Fruit fly (Drosophila melanogaster): Measurements from ENCODE around the gene unc-13-4A.

The unc-13-4A gene

DNA sequence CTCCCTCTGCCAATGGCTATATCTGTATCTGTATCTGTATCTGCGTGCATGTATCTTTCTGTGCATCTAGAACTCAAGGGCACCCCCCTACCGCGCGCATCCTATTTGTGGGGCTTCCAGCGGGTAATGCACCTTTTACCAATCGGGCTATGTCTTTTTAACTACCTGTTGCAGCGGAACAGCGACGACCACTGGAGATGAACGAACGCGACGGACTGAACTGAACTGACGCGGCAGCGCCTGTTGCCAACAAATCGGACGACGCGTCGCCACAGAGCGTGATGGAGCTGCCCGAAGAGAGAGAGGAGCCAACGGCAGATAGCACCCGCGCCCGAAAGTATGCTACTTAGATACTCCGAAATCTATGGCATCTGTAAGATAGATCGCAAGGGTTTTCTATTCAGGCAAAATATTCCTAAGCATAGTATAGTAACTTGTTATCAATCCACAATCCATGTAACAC, 32.3 kb upstream of the unc-13-4A start, which contains the start of gene Cln7 (continued):
- TF ChIP-seq oc (tag; optimal IDR thresholded peaks at IDR 0.05) (no peak), maf-S (GFP tag; optimal IDR thresholded peaks at IDR 0.05) (no peak), Usf (GFP tag; optimal IDR thresholded peaks at IDR 0.05) (no peak), bab2 (GFP tag; optimal IDR thresholded peaks at IDR 0.05) (no peak), CG8388 (GFP tag; optimal IDR thresholded peaks at IDR 0.05) (peak; percentile 2), MTF-1 (GFP tag; optimal IDR thresholded peaks at IDR 0.05; ENCODE audit: borderline replicate concordance) (peak; percentile 64), CG10321 (GFP tag; IDR thresholded peaks at IDR 0.05) (no peak), phol (tag; optimal IDR thresholded peaks at IDR 0.05) (no peak), CG11456 (GFP tag; IDR thresholded peaks at IDR 0.05) (no peak), ap (GFP tag; IDR thresholded peaks at IDR 0.05) (peak; percentile 49; the same call in 1 of the 2 replicates), disco-r (GFP tag; optimal IDR thresholded peaks at IDR 0.05) (no peak), CG34376 (GFP tag; optimal IDR thresholded peaks at IDR 0.05) (peak; percentile 69), cwo (GFP tag; optimal IDR thresholded peaks at IDR 0.05) (no peak), CG3163 (GFP tag; optimal IDR thresholded peaks at IDR 0.05) (peak; percentile 59), zf30C (GFP tag; optimal IDR thresholded peaks at IDR 0.05) (no peak), CG43689 (GFP tag; IDR thresholded peaks at IDR 0.05) (no peak), HHEX (GFP tag; optimal IDR thresholded peaks at IDR 0.05) (no peak), CG10654 (GFP tag; optimal IDR thresholded peaks at IDR 0.05) (no peak), gfzf (GFP tag; optimal IDR thresholded peaks at IDR 0.05) (peak; percentile 0), CG12769 (tag; optimal IDR thresholded peaks at IDR 0.05) (no peak), Atf-2 (GFP tag; optimal IDR thresholded peaks at IDR 0.05) (no peak), CG15696 (tag; optimal IDR thresholded peaks at IDR 0.05) (no peak), sim (GFP tag; IDR thresholded peaks at IDR 0.05) (peak; percentile 49; the same call in 1 of the 2 replicates), so (GFP tag; IDR thresholded peaks at IDR 0.05) (no peak; the same call in 2 of the 3 replicates), Drgx (GFP tag; IDR thresholded peaks at IDR 0.05) (peak; percentile 42; the same call in 1 of the 2 replicates), nau (GFP tag; optimal IDR thresholded peaks at IDR 0.05) (no peak), D19B (GFP tag; optimal IDR thresholded peaks at IDR 0.05) (no peak), CG9727 (GFP tag; optimal IDR thresholded peaks at IDR 0.05) (peak; percentile 40), fd102C (GFP tag; optimal IDR thresholded peaks at IDR 0.05) (no peak), dmrt99B (tag; optimal IDR thresholded peaks at IDR 0.05) (no peak), CG6765 (GFP tag; optimal IDR thresholded peaks at IDR 0.05) (peak; percentile 31), crp (GFP tag; optimal IDR thresholded peaks at IDR 0.05) (no peak), sc (optimal IDR thresholded peaks at IDR 0.05) (no peak), sc (GFP tag; optimal IDR thresholded peaks at IDR 0.05) (no peak), CG7963 (GFP tag; IDR thresholded peaks at IDR 0.05; ENCODE audit: partially characterized antibody) (no peak), tio (GFP tag; optimal IDR thresholded peaks at IDR 0.05) (no peak), nom (GFP tag; optimal IDR thresholded peaks at IDR 0.05) (peak; percentile 88), Dek (tag; optimal IDR thresholded peaks at IDR 0.05) (no peak), scrt (GFP tag; optimal IDR thresholded peaks at IDR 0.05) (peak; percentile 35), Ravus (GFP tag; IDR thresholded peaks at IDR 0.05) (no peak), CG1647 (GFP tag; optimal IDR thresholded peaks at IDR 0.05) (no peak), CG15269 (tag; optimal IDR thresholded peaks at IDR 0.05) (peak; percentile 26), bigmax (GFP tag; optimal IDR thresholded peaks at IDR 0.05) (peak; percentile 59), pho (GFP tag; optimal IDR thresholded peaks at IDR 0.05) (no peak), Nf-YA (GFP tag; IDR thresholded peaks at IDR 0.05) (no peak; the same call in 1 of the 2 replicates), CoRest (tag; optimal IDR thresholded peaks at IDR 0.05) (no peak), CG10979 (tag; optimal IDR thresholded peaks at IDR 0.05) (peak; percentile 53), CG4820 (GFP tag; optimal IDR thresholded peaks at IDR 0.05) (no peak), Abd-B (GFP tag; optimal IDR thresholded peaks at IDR 0.05) (no peak), CG10147 (GFP tag; optimal IDR thresholded peaks at IDR 0.05) (peak; percentile 42)
